Fruit fly (Drosophila melanogaster) whole organism, wandering third instar larva: ENCODE results near the gene vib.

Source experiments
- Abd-B ChIP-seq: fragments of >200 bp; optimal IDR thresholded peaks from 2 replicates; lab custom pipeline; 2017; ENCODE audit warnings: missing biosample characterization, missing genetic modification characterization
- CG9705 ChIP-seq: fragments of 200-800 bp; sonication (Bioruptor generic); optimal IDR thresholded peaks from 2 replicates; lab custom pipeline; 2018; ENCODE audit warnings: missing biosample characterization, mild to moderate bottlenecking, missing genetic modification characterization
- CrebA ChIP-seq: fragments of 200-800 bp; sonication (Bioruptor generic); optimal IDR thresholded peaks from 2 replicates; lab custom pipeline; 2016; ENCODE audit warnings: missing biosample characterization, mild to moderate bottlenecking, missing genetic modification characterization, borderline replicate concordance
- HLH106 ChIP-seq: fragments of 200-800 bp; optimal IDR thresholded peaks from 3 replicates; lab custom pipeline; 2019; ENCODE audit warnings: missing biosample characterization, mild to moderate bottlenecking, missing genetic modification characterization, moderate library complexity
- ey ChIP-seq: fragments of 200-800 bp; sonication (Bioruptor generic); optimal IDR thresholded peaks from 2 replicates; lab custom pipeline; 2016; ENCODE audit warnings: missing biosample characterization, missing genetic modification characterization
- sage ChIP-seq: fragments of 200-800 bp; sonication (Bioruptor generic); optimal IDR thresholded peaks from 2 replicates; lab custom pipeline; 2016; ENCODE audit warnings: missing biosample characterization, mild to moderate bottlenecking, missing genetic modification characterization
- usp ChIP-seq: fragments of >200 bp; optimal IDR thresholded peaks from 2 replicates; lab custom pipeline; 2017; ENCODE audit warnings: missing biosample characterization, missing genetic modification characterization

DNA sequence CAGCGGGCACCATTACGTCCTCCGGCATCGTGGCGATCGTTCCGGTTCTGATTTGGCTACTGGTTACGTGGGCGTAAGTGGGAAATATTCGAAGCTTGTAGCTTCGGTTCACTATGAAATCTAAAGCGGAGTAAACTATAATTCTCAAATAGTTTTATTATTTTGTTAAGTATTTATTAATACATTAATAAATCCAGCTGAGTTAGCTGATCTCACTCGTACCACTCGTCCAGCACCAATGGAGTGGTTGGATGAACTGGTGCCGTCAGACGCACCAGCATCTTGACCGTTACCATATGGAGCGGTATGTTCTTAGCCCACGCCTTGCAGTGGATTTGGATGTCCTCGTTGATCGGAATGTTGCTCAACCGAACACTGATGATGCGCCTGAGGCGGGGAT, 1.6 kb upstream of the vib start, which contains the start of gene CG11703:
- no peak for TF ChIP-seq ey (GFP tag; lab: Kevin White, UChicago)
- no peak for TF ChIP-seq sage
- TF ChIP-seq HLH106 (tag; lab: Kevin White, UChicago) = no peak
- TF ChIP-seq CG9705 (GFP tag; lab: Kevin White, UChicago) = no peak
- no peak for TF ChIP-seq usp
- TF ChIP-seq Abd-B (GFP tag; lab: Kevin White, UChicago) = no peak
- TF ChIP-seq CrebA (GFP tag; lab: Kevin White, UChicago) = no peak
